Worm (Caenorhabditis elegans) whole organism, dauer: ENCODE data around the gene dhhc-5.

Experiments used
- unc-62 ChIP-seq: sonication (generic microtip); optimal IDR thresholded peaks from 2 replicates; lab custom pipeline; 2017; ENCODE audit warnings: missing biosample characterization, missing genetic modification reagents, missing genetic modification characterization

The dhhc-5 gene

DNA sequence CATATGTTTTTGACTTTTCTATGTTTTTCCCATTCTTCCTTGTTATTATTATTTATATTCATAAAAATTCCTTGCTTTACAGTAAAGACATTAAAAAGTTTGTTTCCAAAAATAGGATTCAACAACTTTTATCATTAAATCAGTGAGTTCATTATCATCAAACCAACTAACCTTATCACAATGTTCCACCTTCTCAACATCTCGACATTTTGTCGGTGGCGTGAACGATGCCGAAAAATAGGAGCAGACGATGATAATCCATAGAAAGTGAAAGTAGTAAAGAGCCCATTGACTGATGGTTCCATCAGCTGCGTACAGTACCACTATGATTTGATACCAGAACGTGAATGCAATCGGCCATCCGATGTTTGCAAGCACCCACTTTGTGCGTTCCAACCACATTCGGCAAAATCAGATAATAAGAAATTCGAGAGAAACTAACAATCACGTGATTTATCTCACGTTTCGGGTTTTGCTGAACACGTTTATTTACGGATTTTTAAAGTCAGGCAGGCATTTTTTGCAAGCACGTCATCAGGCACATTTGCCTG, at the start of gene dhhc-5:
Gene dhhc-5 (minus strand): TSS at position 406 of the 551 bp plus-strand sequence.
- no peak for TF ChIP-seq unc-62 (GFP tag; lab: Kevin White, UChicago)

DNA sequence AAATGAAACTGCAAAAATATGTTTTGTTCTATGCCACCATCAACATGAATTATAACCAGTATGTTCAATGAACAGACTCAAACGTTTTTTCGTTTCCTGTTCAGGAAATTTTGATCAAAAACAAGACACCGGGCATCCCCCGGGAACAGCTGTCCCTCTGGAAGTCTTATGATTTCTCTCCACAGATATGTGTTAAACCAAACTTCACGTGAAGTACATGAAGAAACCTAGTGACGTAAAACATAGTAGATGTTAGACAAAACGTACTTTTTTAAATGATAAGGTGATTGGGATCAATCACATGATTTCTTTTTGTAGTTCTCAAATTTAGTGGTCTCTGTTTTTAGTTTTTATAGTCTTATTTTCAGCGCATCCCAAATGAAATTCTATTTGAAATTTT, 49.7 kb upstream of the dhhc-5 start:
- TF ChIP-seq unc-62 (GFP tag; lab: Kevin White, UChicago): no peak

DNA sequence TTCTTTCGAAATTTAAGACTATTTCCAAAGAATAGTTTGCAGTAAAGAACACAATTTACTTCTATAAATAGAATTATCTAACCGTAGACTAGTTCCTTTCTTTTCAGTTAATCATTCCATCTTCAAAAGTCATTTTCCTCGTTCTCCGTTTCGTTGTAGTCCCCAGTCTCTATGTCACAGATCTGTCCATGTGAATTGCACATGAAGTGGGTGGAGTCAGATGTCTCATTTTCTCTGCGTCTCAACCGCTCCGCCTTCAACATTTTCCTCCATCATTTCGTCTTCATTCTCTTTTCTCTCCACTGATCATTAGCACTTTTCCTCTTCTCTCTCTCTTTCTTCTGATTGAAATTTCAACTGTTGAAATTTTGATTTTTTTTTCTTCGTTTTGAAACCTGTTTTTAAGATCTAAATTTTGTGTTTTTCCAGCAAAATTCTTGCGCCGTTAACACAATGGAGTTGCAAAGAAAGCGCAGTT, 48.8 kb upstream of the dhhc-5 start, which contains the start of gene T07E3.4:
Gene T07E3.4 (plus strand): TSS at position 428 of the 478 bp plus-strand sequence.
- TF ChIP-seq unc-62 (GFP tag; lab: Kevin White, UChicago): no peak

DNA sequence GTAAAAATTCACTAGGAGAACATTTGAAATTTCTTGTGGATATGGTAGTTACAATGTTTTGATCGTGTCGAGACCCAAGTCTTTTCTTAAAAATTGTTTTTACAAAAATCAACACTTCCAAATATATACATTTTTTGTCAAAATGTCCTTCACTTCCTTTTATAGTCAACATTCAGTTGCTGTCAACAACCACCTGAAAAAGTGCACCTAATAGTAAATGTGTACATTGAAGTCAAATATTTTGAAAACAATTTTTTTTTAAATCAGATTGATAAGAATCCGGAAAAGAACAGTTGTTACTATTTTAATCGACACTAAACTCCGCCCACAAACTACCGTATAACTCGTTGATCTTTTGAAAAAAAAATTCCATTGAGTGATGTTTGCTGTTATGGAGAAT, 46.8 kb upstream of the dhhc-5 start:
- no peak for TF ChIP-seq unc-62 (GFP tag; lab: Kevin White, UChicago)

DNA sequence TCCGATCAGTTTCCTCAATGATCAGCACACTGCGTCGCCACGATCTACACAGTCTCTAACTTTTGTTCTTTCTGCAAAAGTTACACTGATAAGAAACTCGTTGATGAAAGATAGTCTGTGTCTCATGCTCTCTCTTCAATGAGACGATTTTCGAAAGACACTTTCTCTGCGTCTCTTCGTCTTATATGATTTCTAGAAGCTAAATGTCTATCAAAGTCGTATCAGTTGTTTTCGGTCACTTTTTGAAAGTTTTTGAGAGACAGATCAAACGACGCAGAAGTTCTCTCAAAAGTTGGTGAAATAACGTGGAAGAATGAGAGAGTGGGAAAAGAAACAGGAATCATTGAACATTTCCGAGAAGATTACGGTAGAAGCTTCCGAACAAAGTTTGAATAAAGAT, 46.3 kb upstream of the dhhc-5 start:
- TF ChIP-seq unc-62 (GFP tag; lab: Kevin White, UChicago): no peak

DNA sequence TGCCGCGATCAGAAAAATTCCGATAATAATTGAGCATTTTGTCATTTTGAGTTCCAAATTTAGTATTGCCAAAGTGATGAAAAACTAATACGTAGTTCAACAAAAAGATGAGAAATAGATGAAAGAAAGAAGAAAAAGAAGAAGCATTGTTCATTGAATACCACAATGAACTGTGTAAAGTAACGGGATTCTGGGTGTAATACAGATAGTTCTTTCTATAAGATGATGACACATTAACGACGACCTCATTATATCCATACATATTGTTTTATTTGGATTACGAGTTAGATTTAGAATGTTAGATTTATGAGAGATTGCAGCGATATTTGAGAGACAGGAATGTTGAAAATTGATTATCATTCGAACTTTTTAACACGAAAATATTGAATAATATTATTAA, 42.7 kb upstream of the dhhc-5 start, which contains the start of gene K04C2.5:
Gene K04C2.5 (minus strand): TSS at position 101 of the 400 bp plus-strand sequence.
- no peak for TF ChIP-seq unc-62 (GFP tag; lab: Kevin White, UChicago)

DNA sequence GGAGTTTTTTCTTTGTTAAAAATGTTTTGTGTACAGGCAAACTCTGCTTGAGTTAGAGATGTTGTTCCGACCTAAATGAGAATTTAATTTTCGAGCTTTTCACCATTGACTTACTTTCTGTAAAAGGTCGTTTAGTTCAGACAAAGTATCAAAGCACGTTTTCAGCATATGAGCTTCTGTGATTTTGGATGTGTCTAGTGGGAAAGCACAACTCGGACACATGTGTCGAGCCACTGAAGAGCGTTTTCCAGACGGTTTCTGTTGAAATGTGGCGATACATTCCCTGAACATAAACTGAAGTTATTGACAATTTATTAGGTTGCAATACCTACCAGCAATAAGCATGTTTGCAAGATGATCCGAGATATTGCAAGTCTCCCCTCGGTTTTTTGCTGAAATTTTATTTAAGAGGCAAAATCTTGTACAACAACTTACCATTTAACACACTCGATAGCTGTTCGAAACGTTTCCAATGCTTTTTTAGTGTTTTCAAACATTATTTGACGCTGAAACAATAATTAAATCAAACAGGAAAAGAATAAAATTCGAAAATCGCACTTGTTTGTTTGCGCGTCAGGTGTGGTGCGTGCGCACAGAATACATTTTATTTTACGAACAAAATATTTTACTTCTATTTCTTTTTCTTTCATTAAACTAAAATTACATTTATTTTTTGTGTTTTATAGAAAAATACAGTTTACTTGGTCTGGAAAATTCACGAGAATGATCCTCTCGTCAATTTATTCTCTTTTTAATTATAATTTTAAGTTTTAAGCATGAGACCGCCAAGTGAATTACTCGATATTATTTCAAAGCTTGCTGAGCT, 40.4 kb upstream of the dhhc-5 start, which contains the start of the genes brd-1 and K04C2.2:
Gene brd-1 (minus strand): TSS at position 506 of the 826 bp plus-strand sequence.
Gene K04C2.2 (plus strand): TSS at position 776 of the 826 bp plus-strand sequence.
- no peak for TF ChIP-seq unc-62 (GFP tag; lab: Kevin White, UChicago)

DNA sequence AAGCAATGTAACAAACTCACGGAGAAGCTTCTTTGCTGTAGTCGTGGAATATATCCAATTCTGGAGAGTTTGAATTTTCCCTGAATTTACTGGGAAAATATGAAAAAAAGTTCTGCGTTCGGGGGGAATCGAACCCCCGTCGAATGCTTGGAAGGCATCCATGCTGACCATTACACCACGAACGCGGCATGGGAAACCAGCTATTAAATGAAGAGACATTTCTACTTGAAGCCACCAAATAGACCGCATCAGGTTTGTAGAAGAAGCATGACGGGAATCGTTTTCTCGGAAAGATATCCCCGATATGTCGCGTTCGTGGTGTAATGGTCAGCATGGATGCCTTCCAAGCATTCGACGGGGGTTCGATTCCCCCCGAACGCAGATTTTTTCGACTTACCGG, 39.6 kb upstream of the dhhc-5 start:
- TF ChIP-seq unc-62 (GFP tag; lab: Kevin White, UChicago): no peak

DNA sequence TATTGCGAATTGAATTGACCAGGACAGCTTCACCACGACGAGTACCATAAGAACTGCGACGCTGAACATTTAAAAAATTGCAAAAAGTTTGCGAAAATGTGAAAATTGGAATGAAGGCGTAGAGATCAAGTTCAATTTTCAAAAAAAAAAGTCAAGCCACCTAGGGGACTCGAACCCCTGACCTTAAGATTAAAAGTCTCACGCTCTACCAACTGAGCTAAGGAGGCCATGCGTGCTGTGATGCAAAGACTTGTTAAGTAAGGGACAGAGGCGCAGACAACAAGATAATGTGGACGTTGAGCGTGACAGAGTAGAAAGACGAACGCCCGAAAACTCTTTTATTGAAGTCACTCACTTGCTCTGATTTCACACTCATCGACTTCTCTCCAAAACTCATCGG, 38.7 kb upstream of the dhhc-5 start:
- no peak for TF ChIP-seq unc-62 (GFP tag; lab: Kevin White, UChicago)

DNA sequence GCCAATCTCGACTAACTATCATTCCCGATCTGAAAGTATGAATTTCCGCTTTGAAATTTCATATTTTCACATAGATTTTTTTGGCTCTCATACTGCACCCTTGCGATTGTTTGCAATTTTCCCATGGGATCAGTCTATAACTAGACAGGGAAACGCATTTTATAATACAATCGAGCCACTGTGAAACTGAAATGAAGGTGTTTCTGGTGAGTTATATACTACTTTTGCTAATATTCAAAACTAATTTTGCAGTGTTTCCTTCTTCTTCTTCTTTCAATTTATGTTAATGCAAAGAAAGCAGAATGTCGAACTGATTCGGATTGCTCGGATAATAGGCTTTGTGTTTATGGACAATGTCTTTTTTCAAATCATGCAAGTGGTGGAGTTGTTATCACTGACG, 37.0 kb upstream of the dhhc-5 start:
- no peak for TF ChIP-seq unc-62 (GFP tag; lab: Kevin White, UChicago)

DNA sequence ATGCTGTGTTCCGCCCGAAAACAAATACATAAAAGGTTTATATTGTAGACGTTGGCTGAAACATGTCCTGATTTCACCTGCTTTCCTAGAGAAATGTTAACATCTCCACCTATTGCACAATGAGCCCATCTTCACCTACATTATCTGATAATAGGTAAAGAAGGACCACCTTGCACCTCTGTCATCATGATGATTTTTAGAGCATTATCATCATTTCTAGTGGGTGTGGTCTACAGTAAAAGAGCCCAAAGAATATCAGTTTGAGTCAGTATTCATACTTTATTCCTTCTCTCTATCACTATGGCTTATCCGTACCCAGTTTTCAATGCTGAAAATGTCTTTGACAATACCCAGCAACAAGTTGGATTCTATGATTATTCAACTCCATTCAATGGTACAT, 35.3 kb upstream of the dhhc-5 start, which contains the start of gene med-2:
Gene med-2 (plus strand): TSS at position 301 of the 400 bp plus-strand sequence.
- TF ChIP-seq unc-62 (GFP tag; lab: Kevin White, UChicago): no peak

DNA sequence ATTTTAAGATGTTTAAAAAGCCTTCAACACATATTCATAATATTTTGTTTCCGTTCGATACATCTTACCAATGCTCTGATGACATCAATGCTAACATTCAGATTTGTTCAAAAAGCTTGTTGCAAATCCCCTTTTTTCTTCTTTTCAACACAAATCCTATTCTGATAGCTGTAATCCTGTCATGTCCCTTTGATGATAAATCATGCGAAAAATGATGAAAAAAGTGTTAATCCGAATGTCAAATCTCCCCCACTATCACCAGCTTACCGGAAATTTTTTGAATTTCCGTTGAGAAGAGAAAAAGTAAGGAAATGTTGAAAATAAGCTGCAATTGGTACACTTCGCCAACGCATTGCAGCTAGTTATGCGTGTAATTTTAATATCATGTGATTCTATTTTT, 32.9 kb upstream of the dhhc-5 start:
- no peak for TF ChIP-seq unc-62 (GFP tag; lab: Kevin White, UChicago)

DNA sequence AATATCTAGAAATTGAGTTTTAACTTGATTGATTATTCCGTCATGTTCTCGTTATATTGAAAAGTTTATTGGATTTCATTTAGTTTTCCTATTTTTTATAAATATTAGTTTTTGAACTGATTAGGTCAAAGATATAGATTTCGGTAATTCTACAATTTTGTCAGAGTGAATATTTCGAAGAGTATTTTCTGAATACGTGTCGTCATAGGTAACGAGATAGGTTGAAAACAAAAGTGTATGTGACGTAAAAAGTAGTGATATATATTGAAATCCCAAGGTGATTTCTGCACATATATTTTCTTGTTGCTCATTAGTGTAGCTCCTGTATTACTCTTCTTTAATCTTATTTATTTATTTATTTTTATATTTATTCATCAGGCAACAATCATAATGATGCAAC, 31.9 kb upstream of the dhhc-5 start, which contains the start of gene K04C2.7:
Gene K04C2.7 (plus strand): TSS at position 301 of the 400 bp plus-strand sequence.
- TF ChIP-seq unc-62 (GFP tag; lab: Kevin White, UChicago): no peak

DNA sequence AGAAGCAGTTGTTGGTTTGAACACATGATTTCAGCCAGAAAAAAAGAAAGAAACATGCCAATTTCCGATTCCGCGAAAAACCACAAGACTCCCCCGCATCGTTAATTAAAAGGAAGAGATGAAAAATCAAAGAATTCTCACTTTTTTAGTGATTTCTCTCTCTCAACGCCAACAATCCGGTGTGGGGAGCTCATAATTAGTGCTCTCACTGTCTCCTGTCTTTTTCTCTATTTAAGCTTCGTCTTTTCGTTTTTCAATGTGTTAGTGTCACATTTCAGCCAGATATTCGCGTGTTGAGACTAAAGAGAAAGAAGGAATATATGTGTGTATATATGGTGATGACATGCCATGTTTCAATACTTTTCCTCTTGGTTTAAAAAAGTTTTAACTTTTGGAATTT, 24.9 kb upstream of the dhhc-5 start:
- TF ChIP-seq unc-62 (GFP tag; lab: Kevin White, UChicago): no peak

DNA sequence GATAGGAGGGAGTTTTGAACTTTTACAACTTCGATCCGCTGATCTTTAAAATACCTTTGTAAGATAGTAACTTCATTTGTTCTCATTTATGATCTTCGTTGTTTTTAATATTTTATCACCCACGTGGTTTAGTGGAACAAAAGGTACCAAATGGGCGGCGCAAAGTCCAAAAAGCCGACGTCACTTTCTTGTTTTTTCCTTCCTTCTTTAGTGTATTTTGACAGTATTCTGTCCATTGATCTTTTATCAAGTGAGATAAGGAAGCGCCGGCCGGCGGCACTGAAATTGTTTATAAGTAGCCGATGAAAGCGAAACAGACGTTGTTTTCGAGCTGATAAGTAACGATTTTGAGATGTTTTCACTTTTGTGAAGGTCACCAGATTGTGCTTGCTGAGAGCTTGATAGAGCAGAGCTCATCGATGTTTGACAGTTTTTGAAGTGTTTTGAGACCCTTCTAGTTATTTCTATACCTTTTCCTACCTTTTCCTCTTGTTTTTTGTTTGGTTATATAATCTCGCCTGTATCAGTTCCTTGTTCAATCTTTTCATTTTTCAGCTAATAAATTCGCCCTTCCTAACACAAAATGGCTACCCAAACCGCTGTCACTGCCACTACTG, 23.8 kb upstream of the dhhc-5 start, which contains the start of gene K04C2.3:
Gene K04C2.3 (plus strand): TSS at position 556 of the 617 bp plus-strand sequence.
- no peak for TF ChIP-seq unc-62 (GFP tag; lab: Kevin White, UChicago)

DNA sequence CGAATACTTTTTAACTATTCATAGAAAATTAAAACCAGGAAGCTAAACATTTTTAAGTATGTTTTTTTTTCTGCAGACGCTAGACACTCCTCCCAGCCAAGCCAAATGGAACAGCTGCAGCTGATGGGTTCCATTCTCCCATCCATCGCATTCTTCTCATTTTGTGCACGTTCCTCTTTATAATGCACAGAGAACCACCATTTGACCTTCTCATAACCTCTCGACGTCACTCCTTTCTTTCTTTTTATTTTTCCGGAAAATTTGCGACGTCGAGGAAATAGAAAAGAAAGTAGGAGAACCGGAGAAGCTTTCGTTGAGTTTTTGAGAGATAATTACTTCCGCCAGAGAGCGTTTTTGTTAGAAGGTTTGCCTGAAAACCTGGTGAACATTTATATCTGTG, 22.8 kb upstream of the dhhc-5 start:
- TF ChIP-seq unc-62 (GFP tag; lab: Kevin White, UChicago): no peak
